Fruit fly (Drosophila melanogaster) whole organism, larva: Measurements from ENCODE around the gene Adsl.
A peak's percentile ranks its signal among the peaks of the same experiment; 100 is the strongest.

Source experiments
- noc ChIP-seq: fragments of 200-800 bp; sonication (Bioruptor generic); optimal IDR thresholded peaks from 3 replicates; lab custom pipeline; 2019; ENCODE audit warnings: missing biosample characterization, mild to moderate bottlenecking, missing genetic modification characterization, moderate library complexity

The Adsl gene

dm6 chr3R:17053415-17054177 is 32.7 kb upstream of the Adsl start, which contains the start of gene Dad:
Dad (plus strand) TSS chr3R:17054007.
- peak; percentile 7 for TF ChIP-seq noc (tag; lab: Kevin White, UChicago)

dm6 chr3R:17052465-17053149 is 31.7 kb upstream of the Adsl start:
- TF ChIP-seq noc (tag; lab: Kevin White, UChicago): no peak

dm6 chr3R:17048867-17049266 is 27.9 kb upstream of the Adsl start:
- TF ChIP-seq noc (tag; lab: Kevin White, UChicago): no peak

dm6 chr3R:17043570-17043923 is 22.6 kb upstream of the Adsl start:
- no peak for TF ChIP-seq noc (tag; lab: Kevin White, UChicago)

dm6 chr3R:17042838-17043569 is 22.1 kb upstream of the Adsl start, which contains the start of the genes bdwf and Patr-1:
bdwf (minus strand) TSS chr3R:17043136.
Patr-1 (plus strand) TSS chr3R:17043564.
- no peak for TF ChIP-seq noc (tag; lab: Kevin White, UChicago)

dm6 chr3R:17039993-17040807 is 19.3 kb upstream of the Adsl start, which contains the start of the genes CG18213 and Trm7-32:
CG18213 (minus strand) TSS chr3R:17040203.
Trm7-32 (plus strand) TSS chr3R:17040682.
- no peak for TF ChIP-seq noc (tag; lab: Kevin White, UChicago)

dm6 chr3R:17035945-17036344 is 15.0 kb upstream of the Adsl start, which contains the start of gene CG4009:
CG4009 (minus strand) TSS chr3R:17036045.
- no peak for TF ChIP-seq noc (tag; lab: Kevin White, UChicago)

- no peak for TF ChIP-seq noc (tag; lab: Kevin White, UChicago)
Observed at dm6 chr3R:17031502-17031901, 10.6 kb upstream of the Adsl start, which contains the start of gene CG31268. CG31268 (plus strand) TSS chr3R:17031802.

dm6 chr3R:17029796-17030195 is 8.9 kb upstream of the Adsl start:
- TF ChIP-seq noc (tag; lab: Kevin White, UChicago): no peak

- no peak for TF ChIP-seq noc (tag; lab: Kevin White, UChicago)
Observed at dm6 chr3R:17028393-17028792, 7.5 kb upstream of the Adsl start, which contains the start of gene CG5225. CG5225 (plus strand) TSS chr3R:17028693.

- TF ChIP-seq noc (tag; lab: Kevin White, UChicago): no peak
Observed at dm6 chr3R:17018902-17019527, 1.9 kb downstream of the Adsl start.

- TF ChIP-seq noc (tag; lab: Kevin White, UChicago): no peak
Observed at dm6 chr3R:17016193-17016592, 4.7 kb downstream of the Adsl start.

dm6 chr3R:17014276-17014675 is 6.6 kb downstream of the Adsl start, which contains the start of gene Pxd:
Pxd (plus strand) TSS chr3R:17014576.
- TF ChIP-seq noc (tag; lab: Kevin White, UChicago): no peak

- no peak for TF ChIP-seq noc (tag; lab: Kevin White, UChicago)
Observed at dm6 chr3R:17008675-17009022, 12.3 kb downstream of the Adsl start.
